Fruit fly (Drosophila melanogaster): Measurements from ENCODE around the gene Ppox.

DNA sequence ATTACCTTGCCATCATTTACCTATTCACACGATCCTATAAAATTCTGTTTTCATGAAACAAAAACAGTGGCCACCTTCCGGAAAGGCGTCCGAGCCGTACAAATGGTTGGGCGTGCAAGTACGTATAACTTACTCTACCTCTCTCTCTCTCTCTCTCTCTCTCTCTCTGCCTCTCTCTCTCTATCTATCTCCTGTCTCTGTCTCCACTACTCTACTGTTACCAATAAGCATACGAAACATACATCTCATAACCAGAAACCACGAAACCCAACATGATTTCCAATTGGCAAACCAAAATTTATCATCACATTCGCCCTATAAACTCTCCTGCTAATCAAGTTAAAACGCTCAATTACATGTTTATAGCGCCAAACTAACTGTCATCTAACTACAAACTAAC lies 37.7 kb upstream of the Ppox start:
- TF ChIP-seq CG15336 (GFP tag; IDR thresholded peaks at IDR 0.05) (no peak), CG3919 (GFP tag; optimal IDR thresholded peaks at IDR 0.05) (no peak), lz (GFP tag; optimal IDR thresholded peaks at IDR 0.05) (no peak), Ets96B (tag; optimal IDR thresholded peaks at IDR 0.05) (no peak), CG16779 (tag; optimal IDR thresholded peaks at IDR 0.05) (no peak), spab (GFP tag; optimal IDR thresholded peaks at IDR 0.05) (no peak), Hr38 (GFP tag; optimal IDR thresholded peaks at IDR 0.05) (no peak), Gug (GFP tag; IDR thresholded peaks at IDR 0.05) (no peak), CG11902 (GFP tag; optimal IDR thresholded peaks at IDR 0.05) (no peak)
